Worm (Caenorhabditis elegans) whole organism, L4/young adult: ENCODE data around the gene vps-54.
A peak's percentile ranks its signal among the peaks of the same experiment; 100 is the strongest.

ENCODE experiments used
- dao-5 ChIP-seq: sonication (generic microtip); optimal IDR thresholded peaks from 2 replicates; lab custom pipeline; 2016; ENCODE audit warnings: missing genotype, missing genetic modification characterization, moderate library complexity, missing compliant biosample characterization
- him-1 ChIP-seq: sonication (generic microtip); optimal IDR thresholded peaks from 2 replicates; lab custom pipeline; 2016; ENCODE audit warnings: missing genotype, missing genetic modification reagents, missing genetic modification characterization, missing compliant biosample characterization

ce11 chrV:10525902-10526301, 50.3 kb downstream of the vps-54 start, which contains the start of the genes C35A5.8 and hda-11:
- TF ChIP-seq him-1 (tag; lab: Kevin White, UChicago): peak; percentile 47
- no peak for TF ChIP-seq dao-5 (tag; lab: Kevin White, UChicago)
